Worm (Caenorhabditis elegans) whole organism, L1 larva: ENCODE measurements around the gene srx-38.

Experiments used
- F16B12.6 ChIP-seq: fragments of 150-350 bp; optimal IDR thresholded peaks from 2 replicates; lab custom pipeline; 2014; ENCODE audit warnings: missing biosample characterization, missing genetic modification characterization
- Y116A8C.19 ChIP-seq: sonication (generic microtip); optimal IDR thresholded peaks from 2 replicates; lab custom pipeline; 2016; ENCODE audit warnings: missing compliant biosample characterization, missing genetic modification characterization, borderline replicate concordance
- aha-1 ChIP-seq: fragments of 150-350 bp; optimal IDR thresholded peaks from 2 replicates; lab custom pipeline; 2014; ENCODE audit warnings: missing biosample characterization, missing genetic modification characterization
- ama-1 ChIP-seq: fragments of 150-350 bp; optimal IDR thresholded peaks from 2 replicates; lab custom pipeline; 2014
- ceh-8 ChIP-seq: fragments of 200-800 bp; sonication (Bioruptor generic); optimal IDR thresholded peaks from 2 replicates; lab custom pipeline; 2018; ENCODE audit warnings: mild to moderate bottlenecking, missing genetic modification characterization, moderate library complexity, missing compliant biosample characterization
- ceh-88 ChIP-seq: fragments of 200-800 bp; sonication (Bioruptor generic); IDR thresholded peaks from 2 replicates; pipeline ENCODE4 v1.3.6; 2022; ENCODE audit warnings: missing genetic modification characterization, missing compliant biosample characterization
- ceh-90 ChIP-seq: sonication (generic microtip); optimal IDR thresholded peaks from 2 replicates; lab custom pipeline; 2016; ENCODE audit warnings: missing genetic modification characterization, missing compliant biosample characterization
- dsc-1 ChIP-seq: sonication (generic microtip); optimal IDR thresholded peaks from 2 replicates; lab custom pipeline; 2016; ENCODE audit warnings: mild to moderate bottlenecking, missing genetic modification characterization, missing compliant biosample characterization
- efl-1 ChIP-seq, 4 experiments: fragments of 150-350 bp; optimal IDR thresholded peaks in 3 of 4; peaks in 1 of 4; 1 replicate in 1 of 4; 2 replicates in 3 of 4; lab custom pipeline; 2014; ENCODE audit warnings: missing biosample characterization in 2 of 4, missing genetic modification characterization in 2 of 4, missing genetic modification reagents in 2 of 4
- egl-13 ChIP-seq: sonication (generic microtip); optimal IDR thresholded peaks from 2 replicates; lab custom pipeline; 2016; ENCODE audit warnings: missing genotype, missing genetic modification reagents, missing genetic modification characterization, missing compliant biosample characterization
- elt-2 ChIP-seq: sonication (generic microtip); optimal IDR thresholded peaks from 2 replicates; lab custom pipeline; 2016; ENCODE audit warnings: missing genetic modification characterization, mild to moderate bottlenecking, inconsistent platforms, missing compliant biosample characterization, missing genetic modification reagents
- ets-5 ChIP-seq: fragments of 200-800 bp; sonication (Bioruptor generic); IDR thresholded peaks from 2 replicates; pipeline ENCODE4 v1.3.6; 2022; ENCODE audit warnings: missing genetic modification characterization, missing compliant biosample characterization
- fkh-4 ChIP-seq: sonication (generic microtip); optimal IDR thresholded peaks from 2 replicates; lab custom pipeline; 2016; ENCODE audit warnings: missing compliant biosample characterization, missing genetic modification characterization, borderline replicate concordance
- hlh-4 ChIP-seq: sonication (generic microtip); optimal IDR thresholded peaks from 2 replicates; lab custom pipeline; 2016; ENCODE audit warnings: mild to moderate bottlenecking, missing genetic modification characterization, missing compliant biosample characterization
- irx-1 ChIP-seq: sonication (generic microtip); optimal IDR thresholded peaks from 2 replicates; lab custom pipeline; 2016; ENCODE audit warnings: missing genetic modification characterization, missing compliant biosample characterization
- isw-1 ChIP-seq: fragments of 200-800 bp; sonication (Bioruptor generic); IDR thresholded peaks from 2 replicates; pipeline ENCODE4 v1.3.6; 2022; ENCODE audit warnings: missing genetic modification characterization, missing compliant biosample characterization
- jun-1 ChIP-seq: fragments of 150-350 bp; optimal IDR thresholded peaks from 2 replicates; lab custom pipeline; 2014; ENCODE audit warnings: missing biosample characterization, missing genetic modification reagents, missing genetic modification characterization
- lin-15B ChIP-seq: fragments of 150-350 bp; sonication (generic microtip); optimal IDR thresholded peaks from 3 replicates; lab custom pipeline; 2014; ENCODE audit warnings: missing biosample characterization, missing genetic modification characterization
- mab-9 ChIP-seq: fragments of 200-800 bp; sonication (Bioruptor generic); IDR thresholded peaks from 2 replicates; pipeline ENCODE4 v1.3.6; 2022; ENCODE audit warnings: missing genetic modification reagents, missing genetic modification characterization, missing compliant biosample characterization
- nhr-11 ChIP-seq: fragments of 150-350 bp; optimal IDR thresholded peaks from 2 replicates; lab custom pipeline; 2014; ENCODE audit warnings: missing biosample characterization, missing genetic modification characterization
- nhr-12 ChIP-seq: sonication (generic microtip); optimal IDR thresholded peaks from 2 replicates; lab custom pipeline; 2017; ENCODE audit warnings: missing biosample characterization, missing genetic modification characterization
- nhr-20 ChIP-seq: sonication (generic microtip); optimal IDR thresholded peaks from 2 replicates; lab custom pipeline; 2016; ENCODE audit warnings: mild to moderate bottlenecking, missing genetic modification characterization, missing compliant biosample characterization
- nhr-237 ChIP-seq: fragments of 150-350 bp; optimal IDR thresholded peaks from 2 replicates; lab custom pipeline; 2014; ENCODE audit warnings: missing biosample characterization, missing genetic modification characterization
- nhr-47 ChIP-seq: sonication (generic microtip); optimal IDR thresholded peaks from 2 replicates; lab custom pipeline; 2016; ENCODE audit warnings: mild to moderate bottlenecking, missing genetic modification characterization, moderate library complexity, missing compliant biosample characterization
- nhr-71 ChIP-seq: sonication (generic microtip); optimal IDR thresholded peaks from 2 replicates; lab custom pipeline; 2016; ENCODE audit warnings: mild to moderate bottlenecking, missing genetic modification characterization, moderate library complexity, missing compliant biosample characterization
- nhr-76 ChIP-seq: sonication (generic microtip); optimal IDR thresholded peaks from 2 replicates; lab custom pipeline; 2017; ENCODE audit warnings: missing biosample characterization, missing genetic modification characterization
- nhr-77 ChIP-seq: fragments of 150-350 bp; optimal IDR thresholded peaks from 2 replicates; lab custom pipeline; 2014; ENCODE audit warnings: missing biosample characterization, missing genetic modification characterization
- nhr-85 ChIP-seq: sonication (generic microtip); peaks from one replicate; lab custom pipeline; 2016; ENCODE audit warnings: missing genetic modification characterization, inconsistent platforms, missing compliant biosample characterization
- pax-3 ChIP-seq: fragments of 200-800 bp; sonication (Bioruptor generic); optimal IDR thresholded peaks from 2 replicates; lab custom pipeline; 2018; ENCODE audit warnings: mild to moderate bottlenecking, missing genetic modification characterization, moderate library complexity, missing compliant biosample characterization
- pqm-1 ChIP-seq: sonication (generic microtip); optimal IDR thresholded peaks from 3 replicates; lab custom pipeline; 2017; ENCODE audit warnings: missing biosample characterization, missing genetic modification characterization
- skn-1 ChIP-seq: fragments of 150-350 bp; optimal IDR thresholded peaks from 2 replicates; lab custom pipeline; 2014; ENCODE audit warnings: missing biosample characterization, missing genetic modification characterization
- sup-37 ChIP-seq: fragments of 200-800 bp; sonication (Bioruptor generic); optimal IDR thresholded peaks from 2 replicates; lab custom pipeline; 2018; ENCODE audit warnings: mild to moderate bottlenecking, missing genetic modification characterization, missing compliant biosample characterization
- xbp-1 ChIP-seq: sonication (generic microtip); optimal IDR thresholded peaks from 2 replicates; lab custom pipeline; 2016; ENCODE audit warnings: missing genetic modification characterization, missing compliant biosample characterization
- zag-1 ChIP-seq: fragments of 150-350 bp; optimal IDR thresholded peaks from 2 replicates; lab custom pipeline; 2014; ENCODE audit warnings: missing biosample characterization, missing genetic modification characterization
- zip-4 ChIP-seq: fragments of 200-800 bp; sonication (Bioruptor generic); optimal IDR thresholded peaks from 2 replicates; lab custom pipeline; 2018; ENCODE audit warnings: mild to moderate bottlenecking, missing genetic modification characterization, moderate library complexity, missing compliant biosample characterization
- ztf-11 ChIP-seq, 2 experiments: sonication (generic microtip); optimal IDR thresholded peaks; 2 replicates each; lab custom pipeline; 2016 to 2017; ENCODE audit warnings: missing genetic modification characterization in 2 of 2, missing biosample characterization in 1 of 2, missing compliant biosample characterization in 1 of 2
- ztf-4 ChIP-seq: fragments of 150-350 bp; optimal IDR thresholded peaks from 2 replicates; lab custom pipeline; 2014; ENCODE audit warnings: missing biosample characterization, missing genetic modification characterization

The srx-38 gene

DNA sequence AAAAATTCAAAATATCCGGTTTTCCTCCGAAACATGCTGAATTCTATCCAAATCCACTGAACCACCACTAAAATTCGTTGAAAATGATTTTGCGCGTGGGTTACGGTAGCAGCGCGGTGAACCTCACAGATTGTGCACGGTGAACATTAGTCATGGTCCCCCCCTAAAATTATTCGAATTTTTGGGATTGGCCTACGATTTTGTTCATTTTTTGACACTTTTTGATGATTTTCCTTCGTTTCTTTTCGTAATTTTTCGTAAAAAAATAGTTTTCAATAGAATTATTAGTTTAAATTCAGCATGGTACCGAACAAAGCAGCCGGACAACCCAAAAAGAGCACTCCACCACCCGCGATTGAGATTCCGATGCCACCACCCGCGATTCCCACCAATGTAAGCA lies 26.2 kb upstream of the srx-38 start, which contains the start of gene C03A7.2:
C03A7.2 (plus strand) TSS at position 301 of the 400 bp plus-strand sequence.
- TF ChIP-seq nhr-237 (no peak), isw-1 (GFP tag; lab: Robert Waterston, UW) (no peak), F16B12.6 (tag; lab: Kevin White, UChicago) (no peak), fkh-4 (tag; lab: Kevin White, UChicago) (no peak), nhr-77 (tag; lab: Kevin White, UChicago) (no peak), zag-1 (tag; lab: Kevin White, UChicago) (no peak), ceh-8 (no peak), irx-1 (tag; lab: Kevin White, UChicago) (no peak), nhr-47 (tag; lab: Kevin White, UChicago) (no peak), ceh-88 (GFP tag; lab: Robert Waterston, UW) (no peak), Y116A8C.19 (tag; lab: Kevin White, UChicago) (no peak), pqm-1 (tag; lab: Kevin White, UChicago) (no peak)

ce11 chrV:5178051-5178450 lies 22.6 kb upstream of the srx-38 start:
- TF ChIP-seq zip-4 (GFP tag; lab: Kevin White, UChicago): no peak
- peak; percentile 6 for TF ChIP-seq elt-2 (tag; lab: Kevin White, UChicago)
- no peak for TF ChIP-seq nhr-71 (tag; lab: Kevin White, UChicago)
- no peak for TF ChIP-seq nhr-85 (tag; lab: Kevin White, UChicago)
- TF ChIP-seq skn-1 (tag; lab: Kevin White, UChicago): no peak
- TF ChIP-seq nhr-11 (tag; lab: Kevin White, UChicago): no peak

- TF ChIP-seq efl-1 (optimal IDR thresholded peaks at IDR 0.05; lab: Kevin White, UChicago) (no peak), efl-1 (GFP tag; optimal IDR thresholded peaks at IDR 0.05 in 1 of 2; lab: Kevin White, UChicago) (peak in 1 of 2 experiments; percentile 49), nhr-76 (tag; lab: Kevin White, UChicago) (no peak), mab-9 (GFP tag; lab: Robert Waterston, UW) (no peak), ceh-90 (tag; lab: Kevin White, UChicago) (no peak), nhr-20 (tag; lab: Kevin White, UChicago) (no peak)
Observed at ce11 chrV:5177209-5177608, 21.8 kb upstream of the srx-38 start, which contains the start of gene ugt-51. ugt-51 (minus strand) TSS chrV:5177309.

ce11 chrV:5172833-5173232 lies 17.4 kb upstream of the srx-38 start, which contains the start of gene srt-65:
srt-65 (minus strand) TSS chrV:5172933.
- TF ChIP-seq nhr-20 (tag; lab: Kevin White, UChicago): no peak
- TF ChIP-seq egl-13 (tag; lab: Kevin White, UChicago): no peak
- TF ChIP-seq ets-5 (GFP tag; lab: Robert Waterston, UW): no peak
- TF ChIP-seq ztf-11 (tag; optimal IDR thresholded peaks at IDR 0.05; lab: Kevin White, UChicago): no peak
- TF ChIP-seq hlh-4: no peak
- TF ChIP-seq nhr-11 (tag; lab: Kevin White, UChicago): no peak
- TF ChIP-seq lin-15B (tag; lab: Kevin White, UChicago): no peak
- no peak for TF ChIP-seq ama-1 (lab: Kevin White, UChicago)
- no peak for TF ChIP-seq dsc-1 (tag; lab: Kevin White, UChicago)
- TF ChIP-seq xbp-1: no peak
- TF ChIP-seq mab-9 (GFP tag; lab: Robert Waterston, UW): no peak
- no peak for TF ChIP-seq nhr-12 (tag; lab: Kevin White, UChicago)
- no peak for TF ChIP-seq jun-1 (tag; lab: Kevin White, UChicago)
- no peak for TF ChIP-seq pax-3 (tag; lab: Kevin White, UChicago)
- TF ChIP-seq aha-1 (tag; lab: Kevin White, UChicago): no peak
- no peak for TF ChIP-seq nhr-47 (tag; lab: Kevin White, UChicago)
- no peak for TF ChIP-seq sup-37 (GFP tag; lab: Kevin White, UChicago)
- no peak for TF ChIP-seq ztf-4 (tag; lab: Kevin White, UChicago)
